Worm (Caenorhabditis elegans): ENCODE measurements around the gene C42C1.8.

DNA sequence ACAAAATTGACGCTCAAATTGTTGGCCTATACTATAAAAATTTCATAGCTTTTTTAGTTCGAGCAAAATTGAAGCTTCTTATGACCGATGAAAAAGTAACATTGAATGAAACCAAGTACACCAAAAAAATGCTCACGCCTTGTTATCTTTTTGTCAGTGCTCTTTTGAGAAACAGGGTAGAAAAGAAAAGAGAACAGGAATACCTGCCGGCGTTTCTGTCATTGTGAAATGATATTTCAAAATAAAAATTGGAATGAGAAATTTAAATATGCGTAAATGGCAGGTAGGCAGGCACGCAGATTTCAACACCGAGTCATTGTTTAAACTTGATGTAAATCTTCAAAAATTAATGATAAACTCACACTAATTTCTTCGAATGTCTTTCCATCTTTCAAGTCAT is 13.9 kb downstream of the C42C1.8 start:
- TF ChIP-seq dao-5 (tag; optimal IDR thresholded peaks at IDR 0.05), result no peak
- TF ChIP-seq him-1 (tag; optimal IDR thresholded peaks at IDR 0.05), result no peak
- TF ChIP-seq W03F9.2 (tag; optimal IDR thresholded peaks at IDR 0.05), result no peak
